Fruit fly (Drosophila melanogaster): ENCODE data around the gene mmy.

DNA sequence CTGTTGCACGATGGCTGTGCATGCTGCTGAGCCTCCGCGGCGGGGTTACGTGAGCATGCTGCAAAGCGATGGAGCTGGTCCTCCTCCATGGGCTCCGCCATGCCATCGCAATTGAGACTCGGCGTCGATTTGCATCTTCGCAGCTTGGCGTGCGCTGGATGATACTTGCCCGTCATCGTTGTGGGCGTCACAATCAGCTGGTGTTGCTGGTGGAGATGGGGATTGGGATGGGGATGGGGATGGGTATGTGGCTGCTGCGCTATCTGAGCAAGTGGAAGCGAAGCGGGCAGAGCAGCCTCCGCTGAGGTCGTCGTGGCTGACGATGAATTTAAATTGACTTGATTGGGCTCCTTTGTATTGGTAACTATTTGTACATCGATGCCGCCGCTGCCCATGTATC lies 10.3 kb downstream of the mmy start:
- no peak for TF ChIP-seq Myc (optimal IDR thresholded peaks at IDR 0.05)
- no peak for TF ChIP-seq ttk (optimal IDR thresholded peaks at IDR 0.05)

Data from Kc167 (cell line).